Fruit fly (Drosophila melanogaster) whole organism, embryonic: ENCODE results near the gene MED14.

ENCODE experiments used
- Ada2b ChIP-seq: fragments of 200-800 bp; sonication (Bioruptor generic); IDR thresholded peaks from 2 replicates; pipeline ENCODE4 v1.3.6; 2022; ENCODE audit warnings: missing biosample characterization, missing genetic modification characterization
- Aef1 ChIP-seq: fragments of 200-800 bp; sonication (Bioruptor generic); IDR thresholded peaks from 3 replicates; pipeline ENCODE4 v1.3.6; 2022; ENCODE audit warnings: missing biosample characterization, missing genetic modification characterization
- Atf6 ChIP-seq: fragments of 200-800 bp; sonication (Bioruptor generic); IDR thresholded peaks from 2 replicates; pipeline ENCODE4 v1.3.6; 2022; ENCODE audit warnings: missing biosample characterization, missing genetic modification characterization
- CG17328 ChIP-seq: fragments of 200-800 bp; sonication (Bioruptor generic); IDR thresholded peaks from 2 replicates; pipeline ENCODE4 v1.3.6; 2022; ENCODE audit warnings: missing biosample characterization, missing genetic modification characterization
- CG2875 ChIP-seq: fragments of 200-800 bp; sonication (Bioruptor generic); optimal IDR thresholded peaks from 2 replicates; lab custom pipeline; 2017; ENCODE audit warnings: missing biosample characterization, mild to moderate bottlenecking, missing genetic modification characterization, missing genetic modification reagents
- CG6254 ChIP-seq: fragments of 200-800 bp; sonication (Bioruptor generic); optimal IDR thresholded peaks from 3 replicates; lab custom pipeline; 2017; ENCODE audit warnings: mild to moderate bottlenecking, missing biosample characterization, missing genetic modification reagents, missing genetic modification characterization
- CG6689 ChIP-seq: fragments of 200-800 bp; sonication (Bioruptor generic); IDR thresholded peaks from 2 replicates; pipeline ENCODE4 v1.3.6; 2022; ENCODE audit warnings: missing biosample characterization, missing genetic modification characterization
- CrebB ChIP-seq: fragments of 200-800 bp; sonication (Bioruptor generic); optimal IDR thresholded peaks from 3 replicates; lab custom pipeline; 2018; ENCODE audit warnings: missing biosample characterization, mild to moderate bottlenecking, missing genetic modification characterization
- E2f2 ChIP-seq: fragments of 200-800 bp; sonication (Bioruptor generic); IDR thresholded peaks from 2 replicates; pipeline ENCODE4 v1.3.6; 2022; ENCODE audit warnings: missing biosample characterization, missing genetic modification characterization
- HLH3B ChIP-seq: fragments of 200-800 bp; sonication (Bioruptor generic); IDR thresholded peaks from 2 replicates; pipeline ENCODE4 v1.3.6; 2022; ENCODE audit warnings: missing biosample characterization, missing genetic modification characterization
- fru ChIP-seq: fragments of >200 bp; optimal IDR thresholded peaks from 2 replicates; lab custom pipeline; 2017

- TF ChIP-seq CG17328 (no peak), CG6689 (no peak), CG6254 (GFP tag; lab: Kevin White, UChicago) (no peak), CrebB (peak; percentile 8), Aef1 (GFP tag; lab: Robert Waterston, UW) (no peak), Atf6 (GFP tag; lab: Robert Waterston, UW) (peak; percentile 70), CG2875 (GFP tag; lab: Kevin White, UChicago) (no peak), Ada2b (no peak), HLH3B (GFP tag; lab: Robert Waterston, UW) (no peak), fru (lab: Kevin White, UChicago) (no peak), E2f2 (GFP tag; lab: Robert Waterston, UW) (no peak)
These were observed 11.0 kb downstream of the MED14 start, which contains the start of gene CG13893 for dm6 chr3L:603847-604550.
